Worm (Caenorhabditis elegans) whole organism, L1 larva: ENCODE measurements around the gene Y77E11A.23.

Source experiments
- aly-2 ChIP-seq: fragments of 150-350 bp; optimal IDR thresholded peaks from 2 replicates; lab custom pipeline; 2014; ENCODE audit warnings: missing biosample characterization, missing genetic modification characterization
- fos-1 ChIP-seq: fragments of 150-350 bp; optimal IDR thresholded peaks from 2 replicates; lab custom pipeline; 2014; ENCODE audit warnings: missing biosample characterization, missing genetic modification characterization
- hpl-2 ChIP-seq: fragments of 150-350 bp; optimal IDR thresholded peaks from 2 replicates; lab custom pipeline; 2014; ENCODE audit warnings: missing biosample characterization, missing genetic modification reagents, missing genetic modification characterization
- lin-15B ChIP-seq: fragments of 150-350 bp; sonication (generic microtip); optimal IDR thresholded peaks from 3 replicates; lab custom pipeline; 2014; ENCODE audit warnings: missing biosample characterization, missing genetic modification characterization
- lin-39 ChIP-seq: fragments of 150-350 bp; optimal IDR thresholded peaks from 2 replicates; lab custom pipeline; 2014; ENCODE audit warnings: missing biosample characterization, missing genetic modification reagents, missing genetic modification characterization
- nhr-28 ChIP-seq: fragments of 150-350 bp; optimal IDR thresholded peaks from 2 replicates; lab custom pipeline; 2014; ENCODE audit warnings: missing biosample characterization, missing genetic modification characterization
- snu-23 ChIP-seq: sonication (generic microtip); optimal IDR thresholded peaks from 2 replicates; lab custom pipeline; 2016; ENCODE audit warnings: missing genetic modification characterization, missing compliant biosample characterization
- vab-15 ChIP-seq: sonication (generic microtip); optimal IDR thresholded peaks from 2 replicates; lab custom pipeline; 2017; ENCODE audit warnings: missing genotype, mild to moderate bottlenecking, missing genetic modification characterization, missing compliant biosample characterization

- no peak for TF ChIP-seq nhr-28 (tag; lab: Kevin White, UChicago)
- no peak for TF ChIP-seq snu-23 (GFP tag; lab: Kevin White, UChicago)
- TF ChIP-seq lin-15B: no peak
- no peak for TF ChIP-seq lin-39
- no peak for TF ChIP-seq hpl-2 (GFP tag; lab: Kevin White, UChicago)
- no peak for TF ChIP-seq fos-1 (tag; lab: Kevin White, UChicago)
- TF ChIP-seq aly-2 (tag; lab: Kevin White, UChicago): no peak
- no peak for TF ChIP-seq vab-15 (tag; lab: Kevin White, UChicago)
Measured at ce11 chrIV:1453451-1453850, 23.3 kb upstream of the Y77E11A.23 start.
